Worm (Caenorhabditis elegans) whole organism, early embryonic: Measurements from ENCODE around the gene daf-2.

Experiments used
- ceh-36 ChIP-seq: sonication (generic microtip); optimal IDR thresholded peaks from 2 replicates; lab custom pipeline; 2016; ENCODE audit warnings: missing genetic modification characterization, inconsistent platforms, missing compliant biosample characterization
- flt-1 ChIP-seq: fragments of 200-800 bp; sonication (Bioruptor generic); IDR thresholded peaks from 2 replicates; pipeline ENCODE4 v1.3.6; 2022; ENCODE audit warnings: missing genetic modification characterization, missing compliant biosample characterization
- tbx-37 ChIP-seq: fragments of 200-800 bp; sonication (Bioruptor generic); conservative IDR thresholded peaks from 2 replicates; pipeline ENCODE4 v1.3.6; 2022; ENCODE audit warnings: missing genetic modification reagents, missing genetic modification characterization, missing compliant biosample characterization

DNA sequence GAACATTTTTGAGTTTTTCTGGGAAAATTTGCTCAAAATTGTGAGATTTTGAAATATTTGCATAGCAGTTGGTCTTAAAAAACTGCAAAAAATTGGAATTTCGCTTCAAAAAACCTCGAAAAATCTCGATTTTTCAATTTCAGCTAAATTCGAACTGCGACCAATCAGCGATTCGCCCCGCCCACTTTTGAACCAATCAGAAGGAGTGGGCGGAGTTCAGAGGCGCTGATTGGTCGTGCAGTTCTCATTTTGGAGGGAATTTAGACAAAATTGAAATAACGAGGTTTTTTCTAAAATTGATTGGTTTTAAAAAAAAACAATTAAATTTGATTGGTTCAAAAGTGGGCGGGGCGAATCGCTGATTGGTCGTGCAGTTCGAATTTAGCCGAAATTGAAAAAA, 7.1 kb downstream of the daf-2 start:
- no peak for TF ChIP-seq tbx-37
- no peak for TF ChIP-seq flt-1 (GFP tag; lab: Robert Waterston, UW)
- TF ChIP-seq ceh-36 (tag; lab: Kevin White, UChicago) = no peak
